Worm (Caenorhabditis elegans) whole organism, L1 larva: ENCODE data around the gene ZK792.7.

Experiments used
- C04F5.9 ChIP-seq: sonication (generic microtip); optimal IDR thresholded peaks from 2 replicates; lab custom pipeline; 2016; ENCODE audit warnings: missing genetic modification characterization, missing compliant biosample characterization
- C16A3.4 ChIP-seq: fragments of 150-350 bp; optimal IDR thresholded peaks from 2 replicates; lab custom pipeline; 2014; ENCODE audit warnings: missing biosample characterization, missing genetic modification characterization
- C34B4.2 ChIP-seq: sonication (generic microtip); optimal IDR thresholded peaks from 2 replicates; lab custom pipeline; 2017; ENCODE audit warnings: mild to moderate bottlenecking, missing genetic modification characterization, missing compliant biosample characterization
- aha-1 ChIP-seq: fragments of 150-350 bp; optimal IDR thresholded peaks from 2 replicates; lab custom pipeline; 2014; ENCODE audit warnings: missing biosample characterization, missing genetic modification characterization
- aly-2 ChIP-seq: fragments of 150-350 bp; optimal IDR thresholded peaks from 2 replicates; lab custom pipeline; 2014; ENCODE audit warnings: missing biosample characterization, missing genetic modification characterization
- ama-1 ChIP-seq: fragments of 150-350 bp; optimal IDR thresholded peaks from 2 replicates; lab custom pipeline; 2014
- blmp-1 ChIP-seq: fragments of 150-350 bp; optimal IDR thresholded peaks from 2 replicates; lab custom pipeline; 2014; ENCODE audit warnings: missing biosample characterization, missing genetic modification characterization
- ceh-63 ChIP-seq: fragments of 200-800 bp; sonication (Bioruptor generic); optimal IDR thresholded peaks from 2 replicates; lab custom pipeline; 2018; ENCODE audit warnings: mild to moderate bottlenecking, missing genetic modification characterization, missing compliant biosample characterization
- ceh-8 ChIP-seq: fragments of 200-800 bp; sonication (Bioruptor generic); optimal IDR thresholded peaks from 2 replicates; lab custom pipeline; 2018; ENCODE audit warnings: mild to moderate bottlenecking, missing genetic modification characterization, moderate library complexity, missing compliant biosample characterization
- ceh-82 ChIP-seq, 3 experiments: fragments of 150-350 bp in 1 of 3; sonication (generic microtip) in 2 of 3; optimal IDR thresholded peaks; 2 replicates each; lab custom pipeline; 2014 to 2017; ENCODE audit warnings: missing biosample characterization in 3 of 3, missing genetic modification characterization in 3 of 3
- ceh-88 ChIP-seq: fragments of 200-800 bp; sonication (Bioruptor generic); IDR thresholded peaks from 2 replicates; pipeline ENCODE4 v1.3.6; 2022; ENCODE audit warnings: missing genetic modification characterization, missing compliant biosample characterization
- ceh-90 ChIP-seq: sonication (generic microtip); optimal IDR thresholded peaks from 2 replicates; lab custom pipeline; 2016; ENCODE audit warnings: missing genetic modification characterization, missing compliant biosample characterization
- fkh-10 ChIP-seq: sonication (generic microtip); optimal IDR thresholded peaks from 2 replicates; lab custom pipeline; 2017; ENCODE audit warnings: missing biosample characterization, missing genetic modification reagents, missing genetic modification characterization
- fkh-8 ChIP-seq: sonication (generic microtip); optimal IDR thresholded peaks from 2 replicates; lab custom pipeline; 2016; ENCODE audit warnings: mild to moderate bottlenecking, missing genetic modification characterization, missing compliant biosample characterization
- fos-1 ChIP-seq: fragments of 150-350 bp; optimal IDR thresholded peaks from 2 replicates; lab custom pipeline; 2014; ENCODE audit warnings: missing biosample characterization, missing genetic modification characterization
- hlh-17 ChIP-seq: fragments of 200-800 bp; sonication (Bioruptor generic); optimal IDR thresholded peaks from 2 replicates; lab custom pipeline; 2018; ENCODE audit warnings: missing genetic modification characterization, mild to moderate bottlenecking, missing compliant biosample characterization, moderate library complexity, borderline replicate concordance
- jun-1 ChIP-seq: fragments of 150-350 bp; optimal IDR thresholded peaks from 2 replicates; lab custom pipeline; 2014; ENCODE audit warnings: missing biosample characterization, missing genetic modification reagents, missing genetic modification characterization
- lin-14 ChIP-seq: fragments of 200-800 bp; sonication (Bioruptor generic); optimal IDR thresholded peaks from 2 replicates; lab custom pipeline; 2018; ENCODE audit warnings: mild to moderate bottlenecking, missing genetic modification characterization, moderate library complexity, missing compliant biosample characterization
- lin-15B ChIP-seq: fragments of 150-350 bp; sonication (generic microtip); optimal IDR thresholded peaks from 3 replicates; lab custom pipeline; 2014; ENCODE audit warnings: missing biosample characterization, missing genetic modification characterization
- lin-39 ChIP-seq: fragments of 150-350 bp; optimal IDR thresholded peaks from 2 replicates; lab custom pipeline; 2014; ENCODE audit warnings: missing biosample characterization, missing genetic modification reagents, missing genetic modification characterization
- lir-3 ChIP-seq: sonication (generic microtip); optimal IDR thresholded peaks from 2 replicates; lab custom pipeline; 2016; ENCODE audit warnings: mild to moderate bottlenecking, missing genetic modification characterization, moderate library complexity, missing compliant biosample characterization; ENCODE audit not compliant: poor library complexity
- lsy-2 ChIP-seq, 2 experiments: fragments of 150-350 bp; optimal IDR thresholded peaks; 2 replicates each; lab custom pipeline; 2014; ENCODE audit warnings: missing biosample characterization in 2 of 2, missing genetic modification characterization in 2 of 2
- mab-9 ChIP-seq: fragments of 200-800 bp; sonication (Bioruptor generic); IDR thresholded peaks from 2 replicates; pipeline ENCODE4 v1.3.6; 2022; ENCODE audit warnings: missing genetic modification reagents, missing genetic modification characterization, missing compliant biosample characterization
- nhr-11 ChIP-seq: fragments of 150-350 bp; optimal IDR thresholded peaks from 2 replicates; lab custom pipeline; 2014; ENCODE audit warnings: missing biosample characterization, missing genetic modification characterization
- nhr-12 ChIP-seq: sonication (generic microtip); optimal IDR thresholded peaks from 2 replicates; lab custom pipeline; 2017; ENCODE audit warnings: missing biosample characterization, missing genetic modification characterization
- nhr-19 ChIP-seq: fragments of 200-800 bp; sonication (Bioruptor generic); conservative IDR thresholded peaks from 2 replicates; pipeline ENCODE4 v1.3.6; 2022; ENCODE audit warnings: missing genetic modification characterization, missing compliant biosample characterization
- nhr-20 ChIP-seq: sonication (generic microtip); optimal IDR thresholded peaks from 2 replicates; lab custom pipeline; 2016; ENCODE audit warnings: mild to moderate bottlenecking, missing genetic modification characterization, missing compliant biosample characterization
- nhr-237 ChIP-seq: fragments of 150-350 bp; optimal IDR thresholded peaks from 2 replicates; lab custom pipeline; 2014; ENCODE audit warnings: missing biosample characterization, missing genetic modification characterization
- nhr-28 ChIP-seq: fragments of 150-350 bp; optimal IDR thresholded peaks from 2 replicates; lab custom pipeline; 2014; ENCODE audit warnings: missing biosample characterization, missing genetic modification characterization
- nhr-71 ChIP-seq: sonication (generic microtip); optimal IDR thresholded peaks from 2 replicates; lab custom pipeline; 2016; ENCODE audit warnings: mild to moderate bottlenecking, missing genetic modification characterization, moderate library complexity, missing compliant biosample characterization
- nhr-76 ChIP-seq: sonication (generic microtip); optimal IDR thresholded peaks from 2 replicates; lab custom pipeline; 2017; ENCODE audit warnings: missing biosample characterization, missing genetic modification characterization
- nhr-84 ChIP-seq: sonication (generic microtip); optimal IDR thresholded peaks from 2 replicates; lab custom pipeline; 2017; ENCODE audit warnings: missing biosample characterization, missing genetic modification characterization
- nhr-90 ChIP-seq: sonication (generic microtip); optimal IDR thresholded peaks from 2 replicates; lab custom pipeline; 2016; ENCODE audit warnings: mild to moderate bottlenecking, missing genetic modification characterization, missing compliant biosample characterization; ENCODE audit not compliant: poor library complexity
- pag-3 ChIP-seq: sonication (generic microtip); optimal IDR thresholded peaks from 2 replicates; lab custom pipeline; 2017; ENCODE audit warnings: missing genetic modification characterization, mild to moderate bottlenecking, missing compliant biosample characterization, antibody characterized with exemption, borderline replicate concordance; ENCODE audit not compliant: insufficient read depth
- pqm-1 ChIP-seq: sonication (generic microtip); optimal IDR thresholded peaks from 3 replicates; lab custom pipeline; 2017; ENCODE audit warnings: missing biosample characterization, missing genetic modification characterization
- rnt-1 ChIP-seq: sonication (generic microtip); optimal IDR thresholded peaks from 2 replicates; lab custom pipeline; 2016; ENCODE audit warnings: mild to moderate bottlenecking, missing genetic modification characterization, moderate library complexity, missing compliant biosample characterization
- skn-1 ChIP-seq: fragments of 150-350 bp; optimal IDR thresholded peaks from 2 replicates; lab custom pipeline; 2014; ENCODE audit warnings: missing biosample characterization, missing genetic modification characterization
- snu-23 ChIP-seq: sonication (generic microtip); optimal IDR thresholded peaks from 2 replicates; lab custom pipeline; 2016; ENCODE audit warnings: missing genetic modification characterization, missing compliant biosample characterization
- swsn-7 ChIP-seq: sonication (generic microtip); optimal IDR thresholded peaks from 2 replicates; lab custom pipeline; 2016; ENCODE audit warnings: missing genetic modification characterization, missing compliant biosample characterization
- tbx-2 ChIP-seq: sonication (generic microtip); optimal IDR thresholded peaks from 2 replicates; lab custom pipeline; 2016; ENCODE audit warnings: missing genetic modification characterization, missing compliant biosample characterization
- unc-130 ChIP-seq: fragments of 150-350 bp; optimal IDR thresholded peaks from 2 replicates; lab custom pipeline; 2017; ENCODE audit warnings: missing biosample characterization, missing genetic modification characterization, inconsistent platforms
- unc-30 ChIP-seq: sonication (generic microtip); optimal IDR thresholded peaks from 2 replicates; lab custom pipeline; 2017; ENCODE audit warnings: missing biosample characterization, missing genetic modification characterization
- unc-62 ChIP-seq: fragments of 150-350 bp; optimal IDR thresholded peaks from 2 replicates; lab custom pipeline; 2014; ENCODE audit warnings: missing biosample characterization, missing genetic modification reagents, missing genetic modification characterization
- unc-86 ChIP-seq: sonication (generic microtip); optimal IDR thresholded peaks from 2 replicates; lab custom pipeline; 2016; ENCODE audit warnings: missing genetic modification characterization, missing compliant biosample characterization
- xbp-1 ChIP-seq: sonication (generic microtip); optimal IDR thresholded peaks from 2 replicates; lab custom pipeline; 2016; ENCODE audit warnings: missing genetic modification characterization, missing compliant biosample characterization
- zag-1 ChIP-seq: fragments of 150-350 bp; optimal IDR thresholded peaks from 2 replicates; lab custom pipeline; 2014; ENCODE audit warnings: missing biosample characterization, missing genetic modification characterization
- zip-4 ChIP-seq: fragments of 200-800 bp; sonication (Bioruptor generic); optimal IDR thresholded peaks from 2 replicates; lab custom pipeline; 2018; ENCODE audit warnings: mild to moderate bottlenecking, missing genetic modification characterization, moderate library complexity, missing compliant biosample characterization
- ztf-11 ChIP-seq, 2 experiments: sonication (generic microtip); optimal IDR thresholded peaks; 2 replicates each; lab custom pipeline; 2016 to 2017; ENCODE audit warnings: missing genetic modification characterization in 2 of 2, missing biosample characterization in 1 of 2, missing compliant biosample characterization in 1 of 2
- ztf-4 ChIP-seq: fragments of 150-350 bp; optimal IDR thresholded peaks from 2 replicates; lab custom pipeline; 2014; ENCODE audit warnings: missing biosample characterization, missing genetic modification characterization

Gene ZK792.7

ce11 chrIV:11649031-11649430 is 45.2 kb upstream of the ZK792.7 start, which contains the start of gene ZK809.8:
ZK809.8 (minus strand) TSS chrIV:11649064.
- TF ChIP-seq ztf-4 (tag; lab: Kevin White, UChicago) (no peak), tbx-2 (tag; lab: Kevin White, UChicago) (no peak), unc-62 (GFP tag; lab: Kevin White, UChicago) (no peak), rnt-1 (tag; lab: Kevin White, UChicago) (peak; percentile 41), nhr-76 (tag; lab: Kevin White, UChicago) (no peak), fkh-8 (tag; lab: Kevin White, UChicago) (no peak), nhr-28 (tag; lab: Kevin White, UChicago) (no peak), skn-1 (no peak), ceh-82 (tag; optimal IDR thresholded peaks at IDR 0.05; lab: Kevin White, UChicago) (no peak), aly-2 (tag; lab: Kevin White, UChicago) (no peak), lin-15B (tag; lab: Kevin White, UChicago) (no peak), jun-1 (no peak), lin-39 (tag; lab: Kevin White, UChicago) (no peak), C16A3.4 (no peak), lir-3 (tag; lab: Kevin White, UChicago) (no peak), nhr-237 (no peak), pqm-1 (tag; lab: Kevin White, UChicago) (no peak), nhr-20 (tag; lab: Kevin White, UChicago) (peak; percentile 6), C34B4.2 (tag; lab: Kevin White, UChicago) (no peak), snu-23 (peak; percentile 33), nhr-90 (tag; lab: Kevin White, UChicago) (no peak), nhr-84 (no peak), nhr-19 (GFP tag; lab: Robert Waterston, UW) (peak; percentile 31; the same call in 1 of the 2 replicates), ceh-88 (no peak), ama-1 (lab: Kevin White, UChicago) (no peak), ceh-8 (no peak), hlh-17 (GFP tag; lab: Kevin White, UChicago) (no peak), ceh-90 (tag; lab: Kevin White, UChicago) (no peak), mab-9 (GFP tag; lab: Robert Waterston, UW) (no peak), unc-130 (tag; lab: Kevin White, UChicago) (peak; percentile 6), nhr-12 (no peak), nhr-71 (tag; lab: Kevin White, UChicago) (peak; percentile 82), lin-14 (peak; percentile 67), aha-1 (tag; lab: Kevin White, UChicago) (no peak), fos-1 (tag; lab: Kevin White, UChicago) (no peak), blmp-1 (tag; lab: Kevin White, UChicago) (no peak), zag-1 (tag; lab: Kevin White, UChicago) (no peak), nhr-11 (tag; lab: Kevin White, UChicago) (no peak), pag-3 (no peak), swsn-7 (no peak), zip-4 (GFP tag; lab: Kevin White, UChicago) (no peak), fkh-10 (GFP tag; lab: Kevin White, UChicago) (no peak), xbp-1 (tag; lab: Kevin White, UChicago) (no peak), ztf-11 (tag; optimal IDR thresholded peaks at IDR 0.05; lab: Kevin White, UChicago) (no peak), unc-86 (tag; lab: Kevin White, UChicago) (no peak), lsy-2 (tag; optimal IDR thresholded peaks at IDR 0.05; lab: Kevin White, UChicago) (peak in 1 of 2 experiments; percentile 42), unc-30 (no peak), C04F5.9 (tag; lab: Kevin White, UChicago) (no peak), ceh-63 (GFP tag; lab: Kevin White, UChicago) (no peak)
